Fruit fly (Drosophila melanogaster): ENCODE data around the gene gskt.

The gskt gene

DNA sequence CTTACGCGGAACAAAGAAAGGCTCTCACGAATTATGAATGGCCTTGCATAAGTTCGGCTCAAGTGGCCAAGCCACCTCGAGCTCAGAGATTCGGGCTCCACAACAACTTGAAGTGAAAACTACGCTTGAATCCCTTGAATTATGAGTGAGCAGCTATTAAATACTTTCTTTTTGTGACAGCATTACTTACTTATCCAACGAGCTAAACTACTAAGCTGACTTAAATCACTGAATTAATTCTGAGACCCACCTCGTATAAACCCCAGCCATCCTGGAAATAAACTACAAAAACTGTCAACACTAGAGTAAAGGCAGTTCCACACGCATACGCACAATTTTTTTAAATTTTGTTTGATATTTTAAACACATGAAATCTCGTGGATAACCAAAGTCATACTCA is at the start of gene gskt:
Gene gskt, plus strand, starts transcription at position 301 of the 400 bp plus-strand sequence.
- no peak for TF ChIP-seq HLH106 (tag; optimal IDR thresholded peaks at IDR 0.05)
- no peak for TF ChIP-seq Abd-B (GFP tag; optimal IDR thresholded peaks at IDR 0.05)
- TF ChIP-seq Rel (GFP tag; optimal IDR thresholded peaks at IDR 0.05): no peak
- no peak for TF ChIP-seq Rel (tag; optimal IDR thresholded peaks at IDR 0.05)
- no peak for TF ChIP-seq CG9705 (GFP tag; optimal IDR thresholded peaks at IDR 0.05)

DNA sequence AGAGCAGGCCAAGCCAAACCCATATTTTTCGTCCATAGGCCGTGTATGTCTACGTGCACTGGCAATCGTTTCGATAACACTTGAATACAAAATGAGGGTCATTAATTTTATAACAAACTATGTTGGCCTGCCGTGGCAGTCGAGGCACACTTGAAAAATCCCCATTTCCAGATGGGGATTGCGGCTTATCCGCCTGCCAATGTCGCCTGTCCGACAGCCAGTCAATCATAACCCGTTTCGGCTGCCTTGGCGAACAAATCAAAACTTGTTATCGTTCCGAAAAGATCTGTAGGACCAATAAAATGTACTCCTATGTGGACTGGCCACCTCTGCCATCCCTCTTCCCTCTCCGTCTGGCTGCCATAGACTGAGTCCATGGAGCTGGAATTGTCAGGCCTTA is 47.8 kb upstream of the gskt start:
- TF ChIP-seq HLH106 (tag; optimal IDR thresholded peaks at IDR 0.05): no peak
- no peak for TF ChIP-seq pan (optimal IDR thresholded peaks at IDR 0.05)
- no peak for TF ChIP-seq Vsx2 (GFP tag; optimal IDR thresholded peaks at IDR 0.05; ENCODE audit: partially characterized antibody)
- no peak for TF ChIP-seq Rel (GFP tag; optimal IDR thresholded peaks at IDR 0.05)
- no peak for TF ChIP-seq Rel (tag; optimal IDR thresholded peaks at IDR 0.05)
- TF ChIP-seq Myc (optimal IDR thresholded peaks at IDR 0.05): no peak
- TF ChIP-seq lola (GFP tag; optimal IDR thresholded peaks at IDR 0.05): no peak
- TF ChIP-seq Hnf4 (GFP tag; optimal IDR thresholded peaks at IDR 0.05): no peak
- TF ChIP-seq N (GFP tag; optimal IDR thresholded peaks at IDR 0.05): no peak
- TF ChIP-seq foxo (GFP tag; optimal IDR thresholded peaks at IDR 0.05): no peak
- TF ChIP-seq woc (GFP tag; optimal IDR thresholded peaks at IDR 0.05): no peak
- no peak for TF ChIP-seq dmrt93B (GFP tag; optimal IDR thresholded peaks at IDR 0.05)
- no peak for TF ChIP-seq CrebA (GFP tag; optimal IDR thresholded peaks at IDR 0.05; ENCODE audit: borderline replicate concordance)
- no peak for TF ChIP-seq rgr (GFP tag; optimal IDR thresholded peaks at IDR 0.05)
- no peak for TF ChIP-seq h (GFP tag; optimal IDR thresholded peaks at IDR 0.05)
- no peak for TF ChIP-seq Abd-B (GFP tag; optimal IDR thresholded peaks at IDR 0.05)
- no peak for TF ChIP-seq fru (GFP tag; optimal IDR thresholded peaks at IDR 0.05)
- TF ChIP-seq dl (GFP tag; optimal IDR thresholded peaks at IDR 0.05; ENCODE audit: insufficient read depth in 1 of 2, partially characterized antibody in 2 of 2): no peak
- no peak for TF ChIP-seq Mio (GFP tag; optimal IDR thresholded peaks at IDR 0.05)

DNA sequence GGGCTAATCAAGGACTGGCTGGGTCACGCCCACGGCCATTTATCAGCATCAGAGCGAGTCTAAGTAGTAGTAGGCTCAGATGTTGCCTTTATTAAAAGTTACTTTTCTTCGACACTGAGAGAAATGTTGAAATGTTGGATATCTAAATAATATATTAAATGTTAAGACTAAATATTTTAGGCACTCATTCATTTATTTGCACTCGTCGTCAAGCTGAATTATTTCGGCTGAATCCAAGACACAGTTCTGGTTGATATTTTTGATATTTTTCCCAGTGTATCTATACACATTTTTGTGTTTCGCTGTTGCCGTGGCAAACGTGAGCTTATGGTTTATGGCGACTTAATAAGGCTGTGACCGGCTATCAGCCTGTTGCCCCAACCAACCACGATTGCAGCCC is 47.2 kb upstream of the gskt start:
- TF ChIP-seq pan (optimal IDR thresholded peaks at IDR 0.05): no peak
- TF ChIP-seq Jra (GFP tag; optimal IDR thresholded peaks at IDR 0.05): no peak
- TF ChIP-seq sv (GFP tag; optimal IDR thresholded peaks at IDR 0.05): peak; percentile 23
- peak; percentile 17 for TF ChIP-seq h (GFP tag; optimal IDR thresholded peaks at IDR 0.05)
- peak; percentile 11 for TF ChIP-seq brk (GFP tag; optimal IDR thresholded peaks at IDR 0.05)
- TF ChIP-seq rgr (GFP tag; optimal IDR thresholded peaks at IDR 0.05): peak; percentile 8
- peak; percentile 7 for TF ChIP-seq HLH106 (tag; optimal IDR thresholded peaks at IDR 0.05)
- TF ChIP-seq foxo (GFP tag; optimal IDR thresholded peaks at IDR 0.05): peak in 1 of 2 experiments; percentile 33

DNA sequence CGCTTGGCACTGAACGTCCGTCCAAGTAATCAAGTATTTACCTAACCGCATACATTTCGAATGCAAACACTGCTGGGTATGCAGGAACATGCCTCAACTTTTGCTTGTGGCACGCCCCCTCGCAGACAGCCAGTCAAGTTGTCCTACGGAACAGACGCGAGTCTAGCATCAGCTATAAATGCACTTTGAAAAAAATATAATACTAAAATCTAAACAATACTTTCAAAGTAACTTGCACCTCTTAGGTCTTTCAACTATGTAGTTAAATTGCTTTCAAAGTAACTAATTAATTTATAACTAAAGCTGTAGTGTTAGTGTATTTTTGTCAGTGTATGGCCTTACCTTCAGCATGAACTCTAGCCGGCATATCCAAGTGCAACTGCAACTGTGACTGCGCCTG is 42.4 kb upstream of the gskt start:
- TF ChIP-seq Vsx2 (GFP tag; optimal IDR thresholded peaks at IDR 0.05; ENCODE audit: partially characterized antibody): no peak
- TF ChIP-seq Rel (GFP tag; optimal IDR thresholded peaks at IDR 0.05): no peak
- TF ChIP-seq Rel (tag; optimal IDR thresholded peaks at IDR 0.05): no peak
- peak; percentile 3 for TF ChIP-seq h (GFP tag; optimal IDR thresholded peaks at IDR 0.05)
- TF ChIP-seq fru (GFP tag; optimal IDR thresholded peaks at IDR 0.05): peak; percentile 21
- peak in 1 of 2 experiments; percentile 10 for TF ChIP-seq foxo (GFP tag; optimal IDR thresholded peaks at IDR 0.05)
- no peak for TF ChIP-seq dl (GFP tag; optimal IDR thresholded peaks at IDR 0.05; ENCODE audit: insufficient read depth in 1 of 2, partially characterized antibody in 2 of 2)

DNA sequence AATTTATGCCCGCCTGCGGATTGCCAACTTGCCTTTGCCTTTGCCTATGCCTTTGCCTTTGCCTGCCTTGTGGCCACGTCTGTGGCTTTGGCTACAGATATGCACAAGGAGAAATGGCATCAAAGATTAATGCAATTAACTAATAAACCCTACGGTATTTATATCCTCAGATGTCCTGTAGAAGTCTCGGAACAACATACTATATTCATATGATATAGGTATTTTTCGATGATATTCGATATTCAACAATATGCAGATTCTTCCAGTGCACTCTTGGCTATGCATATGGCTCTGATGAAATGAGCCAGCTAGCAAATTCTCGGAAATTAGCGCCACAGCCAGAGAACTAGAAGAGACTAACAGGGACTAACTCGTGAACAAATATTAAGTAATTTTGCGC is 35.9 kb upstream of the gskt start:
- TF ChIP-seq Abd-B (GFP tag; optimal IDR thresholded peaks at IDR 0.05) (no peak), fru (GFP tag; optimal IDR thresholded peaks at IDR 0.05) (peak; percentile 5), ey (GFP tag; optimal IDR thresholded peaks at IDR 0.05) (peak; percentile 6), tai (GFP tag; optimal IDR thresholded peaks at IDR 0.05) (no peak), CrebA (GFP tag; optimal IDR thresholded peaks at IDR 0.05; ENCODE audit: borderline replicate concordance) (no peak), psq (GFP tag; optimal IDR thresholded peaks at IDR 0.05) (no peak), brk (GFP tag; optimal IDR thresholded peaks at IDR 0.05) (no peak)

DNA sequence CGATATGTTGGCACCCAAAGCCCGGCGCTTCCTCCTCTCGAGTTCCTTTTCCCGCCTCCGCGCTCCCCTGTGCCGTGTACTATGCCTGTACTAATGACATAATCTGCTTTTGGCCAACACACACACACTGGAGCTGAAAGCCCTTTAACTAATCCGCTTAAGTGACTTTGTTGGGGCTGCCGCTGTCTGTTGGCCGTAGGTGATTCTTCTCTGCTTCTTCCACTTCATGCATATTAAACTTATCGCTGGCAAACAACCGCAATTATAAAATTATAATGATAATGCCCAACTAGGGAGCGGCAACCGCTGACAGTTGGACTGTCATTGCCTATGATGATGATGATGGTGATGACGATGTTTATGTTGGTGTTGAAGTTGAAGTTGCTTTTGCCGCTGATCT is 32.4 kb upstream of the gskt start:
- TF ChIP-seq Dif (GFP tag; optimal IDR thresholded peaks at IDR 0.05; ENCODE audit: partially characterized antibody) (no peak), foxo (GFP tag; optimal IDR thresholded peaks at IDR 0.05) (no peak), woc (GFP tag; optimal IDR thresholded peaks at IDR 0.05) (no peak), h (GFP tag; optimal IDR thresholded peaks at IDR 0.05) (no peak), rgr (GFP tag; optimal IDR thresholded peaks at IDR 0.05) (no peak), CG32264 (GFP tag; optimal IDR thresholded peaks at IDR 0.05) (no peak), br (GFP tag; optimal IDR thresholded peaks at IDR 0.05) (no peak), sv (GFP tag; optimal IDR thresholded peaks at IDR 0.05) (no peak), brk (GFP tag; optimal IDR thresholded peaks at IDR 0.05) (no peak)
